Worm (Caenorhabditis elegans): ENCODE results near the gene asp-13.
A peak's percentile ranks its signal among the peaks of the same experiment; 100 is the strongest.

- TF ChIP-seq nhr-25 (tag; optimal IDR thresholded peaks at IDR 0.05) (no peak), unc-39 (tag; optimal IDR thresholded peaks at IDR 0.05) (no peak), nhr-28 (tag; optimal IDR thresholded peaks at IDR 0.05) (no peak), ceh-16 (tag; optimal IDR thresholded peaks at IDR 0.05) (no peak), tbx-2 (tag; optimal IDR thresholded peaks at IDR 0.05) (peak; percentile 66), sea-2 (GFP tag; optimal IDR thresholded peaks at IDR 0.05) (no peak), elt-3 (tag; optimal IDR thresholded peaks at IDR 0.05) (no peak), ZK546.5 (tag; optimal IDR thresholded peaks at IDR 0.05) (no peak), pqm-1 (tag; optimal IDR thresholded peaks at IDR 0.05) (no peak)
Measured at ce11 chrV:8663023-8663422, 20.0 kb upstream of the asp-13 start.
